Worm (Caenorhabditis elegans) whole organism, early embryonic: ENCODE measurements around the gene R11G1.2.

Experiments
- B0310.2 ChIP-seq: sonication (generic microtip); optimal IDR thresholded peaks from 2 replicates; lab custom pipeline; 2016; ENCODE audit warnings: mild to moderate bottlenecking, missing genetic modification characterization, missing compliant biosample characterization
- F13C5.2 ChIP-seq: sonication (generic microtip); optimal IDR thresholded peaks from 2 replicates; lab custom pipeline; 2017; ENCODE audit warnings: mild to moderate bottlenecking, missing genetic modification characterization, inconsistent platforms, missing compliant biosample characterization
- ama-1 ChIP-seq: fragments of 150-350 bp; optimal IDR thresholded peaks from 2 replicates; lab custom pipeline; 2014
- ceh-13 ChIP-seq: fragments of 200-800 bp; sonication (Bioruptor generic); optimal IDR thresholded peaks from 2 replicates; lab custom pipeline; 2018; ENCODE audit warnings: mild to moderate bottlenecking, missing genetic modification characterization, missing compliant biosample characterization
- ceh-36 ChIP-seq: sonication (generic microtip); optimal IDR thresholded peaks from 2 replicates; lab custom pipeline; 2016; ENCODE audit warnings: missing genetic modification characterization, inconsistent platforms, missing compliant biosample characterization
- ets-7 ChIP-seq: sonication (generic microtip); optimal IDR thresholded peaks from 2 replicates; lab custom pipeline; 2016; ENCODE audit warnings: missing genotype, missing genetic modification characterization, missing compliant biosample characterization
- flt-1 ChIP-seq: fragments of 200-800 bp; sonication (Bioruptor generic); IDR thresholded peaks from 2 replicates; pipeline ENCODE4 v1.3.6; 2022; ENCODE audit warnings: missing genetic modification characterization, missing compliant biosample characterization
- hnd-1 ChIP-seq: sonication (generic microtip); optimal IDR thresholded peaks from 2 replicates; lab custom pipeline; 2016; ENCODE audit warnings: missing genetic modification characterization, missing compliant biosample characterization
- pes-1 ChIP-seq: fragments of 200-800 bp; sonication (Bioruptor generic); IDR thresholded peaks from 2 replicates; pipeline ENCODE4 v1.3.6; 2022; ENCODE audit warnings: missing genetic modification reagents, missing genetic modification characterization, missing compliant biosample characterization
- tra-4 ChIP-seq: sonication (generic microtip); optimal IDR thresholded peaks from 2 replicates; lab custom pipeline; 2017; ENCODE audit warnings: missing genetic modification characterization, missing compliant biosample characterization

DNA sequence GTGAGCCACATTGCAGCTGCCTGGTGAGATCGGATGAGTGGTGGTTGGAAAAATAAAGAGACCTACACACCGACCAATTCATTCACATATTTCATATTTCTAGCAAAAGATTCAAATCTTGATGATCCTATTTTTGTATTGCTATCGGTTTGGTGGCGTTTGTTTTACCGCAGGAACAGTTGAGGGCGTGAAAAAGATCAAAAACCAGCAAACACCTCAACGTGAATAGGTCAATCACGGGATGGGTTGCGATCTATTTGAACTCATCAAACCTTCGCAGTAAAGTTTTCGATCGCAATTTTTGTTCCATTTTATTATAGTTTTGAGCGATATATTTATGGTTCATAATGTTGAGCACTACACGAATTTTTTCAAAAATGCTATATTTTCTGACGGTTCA, 51.4 kb downstream of the R11G1.2 start:
- TF ChIP-seq flt-1 (GFP tag; lab: Robert Waterston, UW) (no peak), ama-1 (lab: Kevin White, UChicago) (no peak), ets-7 (no peak), F13C5.2 (tag; lab: Kevin White, UChicago) (no peak), B0310.2 (tag; lab: Kevin White, UChicago) (no peak), pes-1 (GFP tag; lab: Robert Waterston, UW) (no peak), ceh-13 (no peak), tra-4 (tag; lab: Kevin White, UChicago) (no peak), hnd-1 (no peak), ceh-36 (no peak)
